Fruit fly (Drosophila melanogaster) whole organism, embryonic: ENCODE results near the gene CG8173.

Experiments used
- Antp ChIP-seq: fragments of 200-800 bp; sonication (Bioruptor generic); optimal IDR thresholded peaks from 3 replicates; lab custom pipeline; 2016; ENCODE audit warnings: missing biosample characterization, missing genetic modification characterization
- Awh ChIP-seq: fragments of 200-800 bp; sonication (Bioruptor generic); IDR thresholded peaks from 2 replicates; pipeline ENCODE4, ENCODE4 v1.3.6; 2022; ENCODE audit warnings: missing biosample characterization, missing genetic modification characterization
- Blimp-1 ChIP-seq: fragments of 200-800 bp; sonication (Bioruptor generic); optimal IDR thresholded peaks from 3 replicates; lab custom pipeline; 2018; ENCODE audit warnings: missing biosample characterization, missing genetic modification characterization, mild to moderate bottlenecking, moderate library complexity, missing genetic modification reagents
- CG11696 ChIP-seq: fragments of 200-800 bp; sonication (Bioruptor generic); IDR thresholded peaks from 2 replicates; pipeline ENCODE4 v1.3.6; 2022; ENCODE audit warnings: missing biosample characterization, missing genetic modification characterization
- CG12071 ChIP-seq: fragments of 200-800 bp; sonication (Bioruptor generic); optimal IDR thresholded peaks from 3 replicates; lab custom pipeline; 2018; ENCODE audit warnings: missing biosample characterization, mild to moderate bottlenecking, missing genetic modification characterization
- CG14667 ChIP-seq: fragments of 200-800 bp; sonication (Bioruptor generic); IDR thresholded peaks from 2 replicates; pipeline ENCODE4 v1.3.6; 2022; ENCODE audit warnings: missing biosample characterization, missing genetic modification characterization
- CG15479 ChIP-seq: fragments of 200-800 bp; sonication (Bioruptor generic); optimal IDR thresholded peaks from 3 replicates; lab custom pipeline; 2019; ENCODE audit warnings: missing biosample characterization, mild to moderate bottlenecking, missing genetic modification characterization, moderate library complexity
- CG17186 ChIP-seq: fragments of 200-800 bp; sonication (Bioruptor generic); optimal IDR thresholded peaks from 3 replicates; lab custom pipeline; 2017; ENCODE audit warnings: missing biosample characterization, missing genetic modification reagents, missing genetic modification characterization
- CG1832 ChIP-seq: fragments of 200-800 bp; sonication (Bioruptor generic); optimal IDR thresholded peaks from 2 replicates; lab custom pipeline; 2017; ENCODE audit warnings: missing biosample characterization, mild to moderate bottlenecking, missing genetic modification characterization, inconsistent platforms
- CG18476 ChIP-seq: fragments of 200-800 bp; sonication (Bioruptor generic); optimal IDR thresholded peaks from 2 replicates; lab custom pipeline; 2016; ENCODE audit warnings: missing biosample characterization, mild to moderate bottlenecking, missing genetic modification characterization
- CG3163 ChIP-seq: fragments of 200-800 bp; sonication (Bioruptor generic); optimal IDR thresholded peaks from 3 replicates; lab custom pipeline; 2016; ENCODE audit warnings: missing biosample characterization, missing genetic modification characterization
- CG3281 ChIP-seq: fragments of 200-800 bp; sonication (Bioruptor generic); optimal IDR thresholded peaks from 3 replicates; lab custom pipeline; 2017; ENCODE audit warnings: missing biosample characterization, mild to moderate bottlenecking, missing genetic modification characterization
- CG4360 ChIP-seq: fragments of 200-800 bp; sonication (Bioruptor generic); IDR thresholded peaks from 2 replicates; pipeline ENCODE4 v1.3.6; 2022; ENCODE audit warnings: missing biosample characterization, missing genetic modification characterization
- CG6791 ChIP-seq: fragments of 200-800 bp; sonication (Bioruptor generic); IDR thresholded peaks from 3 replicates; pipeline ENCODE4 v1.3.6; 2022; ENCODE audit warnings: missing biosample characterization, missing genetic modification characterization; ENCODE audit not compliant: partially characterized antibody
- CG6854 ChIP-seq: fragments of 200-800 bp; sonication (Bioruptor generic); optimal IDR thresholded peaks from 3 replicates; lab custom pipeline; 2017; ENCODE audit warnings: missing biosample characterization, mild to moderate bottlenecking, missing genetic modification characterization
- CG7357 ChIP-seq: fragments of 200-800 bp; sonication (Bioruptor generic); IDR thresholded peaks from 3 replicates; pipeline ENCODE4 v1.3.6; 2022; ENCODE audit warnings: missing biosample characterization, missing genetic modification characterization
- CG8359 ChIP-seq: fragments of 200-800 bp; sonication (Bioruptor generic); optimal IDR thresholded peaks from 2 replicates; lab custom pipeline; 2017; ENCODE audit warnings: missing biosample characterization, mild to moderate bottlenecking, missing genetic modification characterization, borderline replicate concordance
- CG8765 ChIP-seq: fragments of 200-800 bp; sonication (Bioruptor generic); IDR thresholded peaks from 2 replicates; pipeline ENCODE4 v1.3.6; 2022; ENCODE audit warnings: missing biosample characterization, missing genetic modification characterization
- CG8924 ChIP-seq: fragments of 200-800 bp; optimal IDR thresholded peaks from 3 replicates; lab custom pipeline; 2019; ENCODE audit warnings: missing biosample characterization, mild to moderate bottlenecking, missing genetic modification characterization, moderate library complexity
- Ets65A ChIP-seq: fragments of 200-800 bp; sonication (Bioruptor generic); peaks from one replicate; lab custom pipeline; 2016; ENCODE audit warnings: missing biosample characterization, missing genetic modification characterization
- HLH3B ChIP-seq: fragments of 200-800 bp; sonication (Bioruptor generic); IDR thresholded peaks from 2 replicates; pipeline ENCODE4 v1.3.6; 2022; ENCODE audit warnings: missing biosample characterization, missing genetic modification characterization
- Lpt ChIP-seq: fragments of >200 bp; optimal IDR thresholded peaks from 2 replicates; lab custom pipeline; 2018; ENCODE audit warnings: missing biosample characterization, missing genetic modification characterization
- Max ChIP-seq: fragments of 200-800 bp; sonication (Bioruptor generic); optimal IDR thresholded peaks from 2 replicates; lab custom pipeline; 2016; ENCODE audit warnings: missing biosample characterization, mild to moderate bottlenecking, missing genetic modification characterization
- Meics ChIP-seq: fragments of 200-800 bp; sonication (Bioruptor generic); optimal IDR thresholded peaks from 2 replicates; lab custom pipeline; 2017; ENCODE audit warnings: missing biosample characterization, mild to moderate bottlenecking, missing genetic modification characterization
- Mes4 ChIP-seq: fragments of 200-800 bp; sonication (Bioruptor generic); optimal IDR thresholded peaks from 2 replicates; lab custom pipeline; 2016; ENCODE audit warnings: missing biosample characterization, missing genetic modification characterization
- PHDP ChIP-seq: fragments of 200-800 bp; sonication (Bioruptor generic); optimal IDR thresholded peaks from 3 replicates; lab custom pipeline; 2018; ENCODE audit warnings: missing biosample characterization, mild to moderate bottlenecking, missing genetic modification characterization, moderate library complexity
- Sry-δ ChIP-seq: fragments of 200-800 bp; sonication (Bioruptor generic); optimal IDR thresholded peaks from 2 replicates; lab custom pipeline; 2016; ENCODE audit warnings: missing biosample characterization, missing genetic modification characterization
- Stat92E ChIP-seq, 3 experiments: fragments of >200 bp in 2 of 3; fragments of 200-800 bp in 1 of 3; sonication (Bioruptor generic) in 1 of 3; optimal IDR thresholded peaks; 2 replicates each; lab custom pipeline; 2017 to 2019; ENCODE audit warnings: missing biosample characterization in 3 of 3, missing genetic modification characterization in 3 of 3, mild to moderate bottlenecking in 1 of 3, moderate library complexity in 1 of 3
- Vsx1 ChIP-seq: fragments of 200-800 bp; sonication (Bioruptor generic); optimal IDR thresholded peaks from 2 replicates; lab custom pipeline; 2017; ENCODE audit warnings: missing biosample characterization, mild to moderate bottlenecking, missing genetic modification characterization, missing genetic modification reagents
- Xbp1 ChIP-seq: fragments of 200-800 bp; sonication (Bioruptor generic); optimal IDR thresholded peaks from 3 replicates; lab custom pipeline; 2016; ENCODE audit warnings: missing biosample characterization, mild to moderate bottlenecking, missing genetic modification characterization
- ab ChIP-seq: fragments of 200-800 bp; sonication (Bioruptor generic); optimal IDR thresholded peaks from 2 replicates; lab custom pipeline; 2016; ENCODE audit warnings: missing biosample characterization, missing genetic modification characterization
- ase ChIP-seq: fragments of 200-800 bp; sonication (Bioruptor generic); IDR thresholded peaks from 3 replicates; pipeline ENCODE4 v1.3.6; 2022; ENCODE audit warnings: missing biosample characterization, missing genetic modification characterization
- cad ChIP-seq: fragments of >200 bp; optimal IDR thresholded peaks from 2 replicates; lab custom pipeline; 2017; ENCODE audit warnings: missing biosample characterization, missing genetic modification characterization
- cato ChIP-seq: fragments of 200-800 bp; sonication (Bioruptor generic); optimal IDR thresholded peaks from 2 replicates; lab custom pipeline; 2016; ENCODE audit warnings: missing biosample characterization, missing genetic modification characterization, borderline replicate concordance
- cg ChIP-seq: fragments of 200-800 bp; sonication (Bioruptor generic); optimal IDR thresholded peaks from 3 replicates; lab custom pipeline; 2019; ENCODE audit warnings: missing biosample characterization, mild to moderate bottlenecking, missing genetic modification characterization, moderate library complexity
- chif ChIP-seq, 2 experiments: fragments of 200-800 bp; sonication (Bioruptor generic); optimal IDR thresholded peaks; 3 replicates each; lab custom pipeline; 2016; ENCODE audit warnings: missing biosample characterization in 2 of 2, missing genetic modification characterization in 2 of 2
- da ChIP-seq: fragments of 200-800 bp; sonication (Bioruptor generic); optimal IDR thresholded peaks from 2 replicates; lab custom pipeline; 2016; ENCODE audit warnings: missing biosample characterization, missing genetic modification characterization
- dm ChIP-seq: fragments of 200-800 bp; sonication (Bioruptor generic); optimal IDR thresholded peaks from 3 replicates; lab custom pipeline; 2016; ENCODE audit warnings: missing biosample characterization, missing genetic modification characterization
- ems ChIP-seq: fragments of 200-800 bp; sonication (Bioruptor generic); optimal IDR thresholded peaks from 3 replicates; lab custom pipeline; 2016; ENCODE audit warnings: missing biosample characterization, missing genetic modification characterization
- jing ChIP-seq: fragments of 200-800 bp; sonication (Bioruptor generic); optimal IDR thresholded peaks from 2 replicates; lab custom pipeline; 2018; ENCODE audit warnings: missing biosample characterization, mild to moderate bottlenecking, missing genetic modification characterization
- klu ChIP-seq: fragments of 200-800 bp; sonication (Bioruptor generic); IDR thresholded peaks from 2 replicates; pipeline ENCODE4 v1.3.6; 2022; ENCODE audit warnings: missing biosample characterization, missing genetic modification characterization
- kni ChIP-seq: fragments of 200-800 bp; sonication (Bioruptor generic); optimal IDR thresholded peaks from 3 replicates; lab custom pipeline; 2017; ENCODE audit warnings: mild to moderate bottlenecking, missing biosample characterization, missing genetic modification reagents, missing genetic modification characterization
- luna ChIP-seq: fragments of 200-800 bp; sonication (Bioruptor generic); optimal IDR thresholded peaks from 2 replicates; lab custom pipeline; 2016; ENCODE audit warnings: missing biosample characterization, missing genetic modification characterization
- nom ChIP-seq: fragments of 200-800 bp; sonication (Bioruptor generic); optimal IDR thresholded peaks from 2 replicates; lab custom pipeline; 2017; ENCODE audit warnings: missing biosample characterization, missing genetic modification characterization, mild to moderate bottlenecking, moderate library complexity, missing genetic modification reagents
- oc ChIP-seq: fragments of 200-800 bp; sonication (Bioruptor generic); optimal IDR thresholded peaks from 2 replicates; lab custom pipeline; 2018; ENCODE audit warnings: missing biosample characterization, mild to moderate bottlenecking, missing genetic modification characterization, moderate library complexity
- org-1 ChIP-seq: fragments of 200-800 bp; sonication (Bioruptor generic); optimal IDR thresholded peaks from 2 replicates; lab custom pipeline; 2017; ENCODE audit warnings: missing biosample characterization, missing genetic modification characterization
- prd ChIP-seq, 3 experiments: fragments of >200 bp in 2 of 3; fragments of 200-800 bp in 1 of 3; sonication (Bioruptor generic) in 1 of 3; optimal IDR thresholded peaks in 2 of 3; IDR thresholded peaks in 1 of 3; 2 replicates in 2 of 3; 3 replicates in 1 of 3; pipeline versions ENCODE4 v1.3.6 to Lab custom; 2017 to 2022; ENCODE audit warnings: missing biosample characterization in 1 of 3, missing genetic modification characterization in 1 of 3
- pros ChIP-seq: fragments of 200-800 bp; sonication (Bioruptor generic); optimal IDR thresholded peaks from 3 replicates; lab custom pipeline; 2019; ENCODE audit warnings: missing biosample characterization, mild to moderate bottlenecking, missing genetic modification characterization, moderate library complexity
- sna ChIP-seq: fragments of 200-800 bp; sonication (Bioruptor generic); IDR thresholded peaks from 2 replicates; pipeline ENCODE4 v1.3.6; 2022; ENCODE audit warnings: missing biosample characterization, missing genetic modification characterization; ENCODE audit not compliant: partially characterized antibody
- tio ChIP-seq: fragments of 200-800 bp; sonication (Bioruptor generic); optimal IDR thresholded peaks from 2 replicates; lab custom pipeline; 2017; ENCODE audit warnings: missing biosample characterization, missing genetic modification characterization, inconsistent platforms
- trh ChIP-seq: fragments of 200-800 bp; sonication (Bioruptor generic); optimal IDR thresholded peaks from 2 replicates; lab custom pipeline; 2016; ENCODE audit warnings: missing biosample characterization, missing genetic modification characterization
- z ChIP-seq: fragments of 200-800 bp; sonication (Bioruptor generic); IDR thresholded peaks from 3 replicates; pipeline ENCODE4 v1.3.6; 2022; ENCODE audit warnings: missing biosample characterization, missing genetic modification characterization

Gene CG8173

DNA sequence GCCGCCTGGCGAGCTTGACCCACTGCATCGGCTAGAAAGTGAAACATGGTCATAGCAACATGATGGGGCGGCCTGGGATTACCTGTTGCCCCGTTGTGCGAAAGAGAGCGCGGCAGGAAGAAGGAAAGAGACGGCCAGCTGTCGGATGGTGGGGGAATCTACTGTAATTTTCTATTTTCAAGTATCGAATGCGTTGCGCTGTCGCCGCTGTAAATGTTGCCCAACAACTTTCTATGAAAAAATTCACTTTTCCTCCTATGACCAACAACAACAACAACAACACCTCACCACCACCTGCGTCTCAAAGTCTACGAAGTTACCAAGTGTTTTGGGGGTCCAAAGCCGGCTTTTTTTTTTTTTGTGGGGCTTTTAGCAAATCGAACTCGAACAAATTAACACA lies 5.5 kb upstream of the CG8173 start:
- no peak for TF ChIP-seq nom (GFP tag; lab: Kevin White, UChicago)
- TF ChIP-seq CG8924 (tag; lab: Kevin White, UChicago), result no peak
- TF ChIP-seq Meics, result no peak
- no peak for TF ChIP-seq Antp (GFP tag; lab: Kevin White, UChicago)
- TF ChIP-seq CG14667 (GFP tag; lab: Robert Waterston, UW), result no peak
- no peak for TF ChIP-seq CG17186
- no peak for TF ChIP-seq da (GFP tag; lab: Kevin White, UChicago)
- no peak for TF ChIP-seq CG7357 (GFP tag; lab: Robert Waterston, UW)
- no peak for TF ChIP-seq Mes4 (GFP tag; lab: Kevin White, UChicago)
- TF ChIP-seq ems (GFP tag; lab: Kevin White, UChicago), result no peak
- peak; percentile 96 for TF ChIP-seq Blimp-1 (GFP tag; lab: Kevin White, UChicago)
- TF ChIP-seq jing (GFP tag; lab: Kevin White, UChicago), result no peak
- TF ChIP-seq CG18476 (GFP tag; lab: Kevin White, UChicago), result no peak
- no peak for TF ChIP-seq Lpt
- TF ChIP-seq HLH3B (GFP tag; lab: Robert Waterston, UW), result no peak
- no peak for TF ChIP-seq ase (GFP tag; lab: Robert Waterston, UW)
- TF ChIP-seq CG1832 (GFP tag; lab: Kevin White, UChicago), result peak; percentile 32
- TF ChIP-seq cad, result no peak
- no peak for TF ChIP-seq ab
- no peak for TF ChIP-seq CG11696
- TF ChIP-seq kni (GFP tag; lab: Kevin White, UChicago), result peak; percentile 35
- TF ChIP-seq pros (GFP tag; lab: Kevin White, UChicago), result no peak
- TF ChIP-seq Sry-δ (GFP tag; lab: Kevin White, UChicago), result no peak
- TF ChIP-seq CG12071 (GFP tag; lab: Kevin White, UChicago), result no peak
- TF ChIP-seq oc (tag; lab: Kevin White, UChicago), result peak; percentile 18
- no peak for TF ChIP-seq CG15479 (GFP tag; lab: Kevin White, UChicago)
- TF ChIP-seq prd (optimal IDR thresholded peaks at IDR 0.05; lab: Kevin White, UChicago), result no peak
- TF ChIP-seq prd (GFP tag; IDR thresholded peaks at IDR 0.05; lab: Robert Waterston, UW), result no peak
- no peak for TF ChIP-seq CG3281 (GFP tag; lab: Kevin White, UChicago)
- no peak for TF ChIP-seq CG8359 (GFP tag; lab: Kevin White, UChicago)
- no peak for TF ChIP-seq z (GFP tag; lab: Robert Waterston, UW)
- no peak for TF ChIP-seq PHDP (tag; lab: Kevin White, UChicago)
- peak; percentile 42 for TF ChIP-seq Ets65A (GFP tag; lab: Kevin White, UChicago)
- TF ChIP-seq CG6791 (GFP tag; lab: Robert Waterston, UW), result 0 out of 3 replicates have a peak, but pooled peaks have one; percentile 11
- TF ChIP-seq cg (GFP tag; lab: Kevin White, UChicago), result no peak
- TF ChIP-seq Awh, result 0 out of 2 replicates have a peak, but pooled peaks have one; percentile 20
- no peak for TF ChIP-seq klu (GFP tag; lab: Robert Waterston, UW)
- TF ChIP-seq tio (GFP tag; lab: Kevin White, UChicago), result no peak
- no peak for TF ChIP-seq trh (GFP tag; lab: Kevin White, UChicago)
- no peak for TF ChIP-seq dm (GFP tag; lab: Kevin White, UChicago)
- no peak for TF ChIP-seq Max (GFP tag; lab: Kevin White, UChicago)
- peak; percentile 63 for TF ChIP-seq CG4360

DNA sequence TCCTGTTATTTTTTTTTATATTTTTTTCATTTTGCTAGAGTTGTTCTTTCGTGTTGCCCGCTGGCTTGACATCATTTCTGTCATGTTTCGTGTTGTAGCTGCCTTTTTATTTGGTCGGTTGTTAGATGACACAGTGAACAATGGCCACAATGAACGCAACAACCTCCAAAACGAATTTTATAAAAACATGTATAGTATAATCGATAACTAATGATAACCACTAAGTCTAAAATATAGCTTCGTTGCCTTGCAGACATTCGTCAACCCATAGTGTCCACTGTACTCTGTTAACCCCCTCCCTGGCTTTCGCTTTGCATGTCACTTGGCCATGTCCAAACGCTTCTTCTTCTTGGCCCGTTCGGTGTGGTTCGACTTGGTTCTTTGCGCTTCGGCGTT lies 4.3 kb upstream of the CG8173 start:
- TF ChIP-seq CG3163, result peak; percentile 50
- peak; percentile 63 for TF ChIP-seq Xbp1 (GFP tag; lab: Kevin White, UChicago)
- TF ChIP-seq CG6854, result no peak
- no peak for TF ChIP-seq Stat92E (GFP tag; optimal IDR thresholded peaks at IDR 0.05; lab: Kevin White, UChicago)
- peak; percentile 16 for TF ChIP-seq cato (GFP tag; lab: Kevin White, UChicago)
- peak; percentile 8 for TF ChIP-seq org-1 (GFP tag; lab: Kevin White, UChicago)
- no peak for TF ChIP-seq sna (GFP tag; lab: Robert Waterston, UW)
- no peak for TF ChIP-seq Vsx1 (GFP tag; lab: Kevin White, UChicago)
- TF ChIP-seq chif (GFP tag; optimal IDR thresholded peaks at IDR 0.05; lab: Kevin White, UChicago), result peak; percentile 68 to 79
- no peak for TF ChIP-seq luna (GFP tag; lab: Kevin White, UChicago)
- TF ChIP-seq CG8765, result peak; percentile 71
